Fruit fly (Drosophila melanogaster): Measurements from ENCODE around the gene brat.

dm6 chr2L:19140984-19141262 is 7.3 kb downstream of the brat start:
- no peak for TF ChIP-seq psq (optimal IDR thresholded peaks at IDR 0.05)
- no peak for TF ChIP-seq Myc (optimal IDR thresholded peaks at IDR 0.05)

All from Kc167 (cell line).